Worm (Caenorhabditis elegans) whole organism, L1 larva: ENCODE data around the gene fbxb-88.

ENCODE experiments used
- C16A3.4 ChIP-seq: fragments of 150-350 bp; optimal IDR thresholded peaks from 2 replicates; lab custom pipeline; 2014; ENCODE audit warnings: missing biosample characterization, missing genetic modification characterization
- C34B4.2 ChIP-seq: sonication (generic microtip); optimal IDR thresholded peaks from 2 replicates; lab custom pipeline; 2017; ENCODE audit warnings: mild to moderate bottlenecking, missing genetic modification characterization, missing compliant biosample characterization
- Y116A8C.19 ChIP-seq: sonication (generic microtip); optimal IDR thresholded peaks from 2 replicates; lab custom pipeline; 2016; ENCODE audit warnings: missing compliant biosample characterization, missing genetic modification characterization, borderline replicate concordance
- aha-1 ChIP-seq: fragments of 150-350 bp; optimal IDR thresholded peaks from 2 replicates; lab custom pipeline; 2014; ENCODE audit warnings: missing biosample characterization, missing genetic modification characterization
- alr-1 ChIP-seq: fragments of 200-800 bp; sonication (Bioruptor generic); optimal IDR thresholded peaks from 2 replicates; lab custom pipeline; 2018; ENCODE audit warnings: borderline replicate concordance, mild to moderate bottlenecking, missing genetic modification characterization, missing compliant biosample characterization
- ama-1 ChIP-seq: fragments of 150-350 bp; optimal IDR thresholded peaks from 2 replicates; lab custom pipeline; 2014
- ceh-8 ChIP-seq: fragments of 200-800 bp; sonication (Bioruptor generic); optimal IDR thresholded peaks from 2 replicates; lab custom pipeline; 2018; ENCODE audit warnings: mild to moderate bottlenecking, missing genetic modification characterization, moderate library complexity, missing compliant biosample characterization
- ceh-82 ChIP-seq, 3 experiments: fragments of 150-350 bp in 1 of 3; sonication (generic microtip) in 2 of 3; optimal IDR thresholded peaks; 2 replicates each; lab custom pipeline; 2014 to 2017; ENCODE audit warnings: missing biosample characterization in 3 of 3, missing genetic modification characterization in 3 of 3
- ceh-88 ChIP-seq: fragments of 200-800 bp; sonication (Bioruptor generic); IDR thresholded peaks from 2 replicates; pipeline ENCODE4 v1.3.6; 2022; ENCODE audit warnings: missing genetic modification characterization, missing compliant biosample characterization
- ceh-90 ChIP-seq: sonication (generic microtip); optimal IDR thresholded peaks from 2 replicates; lab custom pipeline; 2016; ENCODE audit warnings: missing genetic modification characterization, missing compliant biosample characterization
- ces-1 ChIP-seq: fragments of 150-350 bp; optimal IDR thresholded peaks from 2 replicates; lab custom pipeline; 2014; ENCODE audit warnings: missing biosample characterization, missing genetic modification reagents, missing genetic modification characterization
- dpl-1 ChIP-seq, 3 experiments: fragments of 150-350 bp in 2 of 3; sonication (generic microtip) in 1 of 3; optimal IDR thresholded peaks; 2 replicates each; lab custom pipeline; 2014 to 2017; ENCODE audit warnings: missing biosample characterization in 3 of 3, missing genetic modification characterization in 3 of 3, missing genetic modification reagents in 3 of 3
- dsc-1 ChIP-seq: sonication (generic microtip); optimal IDR thresholded peaks from 2 replicates; lab custom pipeline; 2016; ENCODE audit warnings: mild to moderate bottlenecking, missing genetic modification characterization, missing compliant biosample characterization
- efl-1 ChIP-seq, 4 experiments: fragments of 150-350 bp; optimal IDR thresholded peaks in 3 of 4; peaks in 1 of 4; 1 replicate in 1 of 4; 2 replicates in 3 of 4; lab custom pipeline; 2014; ENCODE audit warnings: missing biosample characterization in 2 of 4, missing genetic modification characterization in 2 of 4, missing genetic modification reagents in 2 of 4
- efl-3 ChIP-seq: fragments of 200-800 bp; sonication (Bioruptor generic); optimal IDR thresholded peaks from 2 replicates; lab custom pipeline; 2018; ENCODE audit warnings: mild to moderate bottlenecking, missing genetic modification characterization, missing compliant biosample characterization
- egl-27 ChIP-seq, 2 experiments: fragments of 150-350 bp in 1 of 2; sonication (generic microtip); optimal IDR thresholded peaks; 3 replicates each; lab custom pipeline; 2017 to 2018; ENCODE audit warnings: missing biosample characterization in 2 of 2, missing genetic modification characterization in 2 of 2, missing genetic modification reagents in 2 of 2
- ets-5 ChIP-seq: fragments of 200-800 bp; sonication (Bioruptor generic); IDR thresholded peaks from 2 replicates; pipeline ENCODE4 v1.3.6; 2022; ENCODE audit warnings: missing genetic modification characterization, missing compliant biosample characterization
- fkh-8 ChIP-seq: sonication (generic microtip); optimal IDR thresholded peaks from 2 replicates; lab custom pipeline; 2016; ENCODE audit warnings: mild to moderate bottlenecking, missing genetic modification characterization, missing compliant biosample characterization
- grh-1 ChIP-seq: fragments of 200-800 bp; sonication (Bioruptor generic); IDR thresholded peaks from 2 replicates; pipeline ENCODE4 v1.3.6; 2022; ENCODE audit warnings: missing genetic modification reagents, missing genetic modification characterization, missing compliant biosample characterization
- hpl-2 ChIP-seq: fragments of 150-350 bp; optimal IDR thresholded peaks from 2 replicates; lab custom pipeline; 2014; ENCODE audit warnings: missing biosample characterization, missing genetic modification reagents, missing genetic modification characterization
- irx-1 ChIP-seq: sonication (generic microtip); optimal IDR thresholded peaks from 2 replicates; lab custom pipeline; 2016; ENCODE audit warnings: missing genetic modification characterization, missing compliant biosample characterization
- isw-1 ChIP-seq: fragments of 200-800 bp; sonication (Bioruptor generic); IDR thresholded peaks from 2 replicates; pipeline ENCODE4 v1.3.6; 2022; ENCODE audit warnings: missing genetic modification characterization, missing compliant biosample characterization
- mdl-1 ChIP-seq, 2 experiments: fragments of 150-350 bp; optimal IDR thresholded peaks; 2 replicates each; lab custom pipeline; 2014 to 2017; ENCODE audit warnings: missing biosample characterization in 2 of 2, missing genetic modification characterization in 2 of 2, inconsistent platforms in 1 of 2
- mef-2 ChIP-seq: fragments of 150-350 bp; optimal IDR thresholded peaks from 2 replicates; lab custom pipeline; 2014; ENCODE audit warnings: missing biosample characterization, missing genetic modification characterization
- mep-1 ChIP-seq: fragments of 150-350 bp; optimal IDR thresholded peaks from 2 replicates; lab custom pipeline; 2014; ENCODE audit warnings: missing biosample characterization, missing genetic modification characterization
- nhr-11 ChIP-seq: fragments of 150-350 bp; optimal IDR thresholded peaks from 2 replicates; lab custom pipeline; 2014; ENCODE audit warnings: missing biosample characterization, missing genetic modification characterization
- nhr-19 ChIP-seq: fragments of 200-800 bp; sonication (Bioruptor generic); conservative IDR thresholded peaks from 2 replicates; pipeline ENCODE4 v1.3.6; 2022; ENCODE audit warnings: missing genetic modification characterization, missing compliant biosample characterization
- nhr-20 ChIP-seq: sonication (generic microtip); optimal IDR thresholded peaks from 2 replicates; lab custom pipeline; 2016; ENCODE audit warnings: mild to moderate bottlenecking, missing genetic modification characterization, missing compliant biosample characterization
- nhr-28 ChIP-seq: fragments of 150-350 bp; optimal IDR thresholded peaks from 2 replicates; lab custom pipeline; 2014; ENCODE audit warnings: missing biosample characterization, missing genetic modification characterization
- nhr-47 ChIP-seq: sonication (generic microtip); optimal IDR thresholded peaks from 2 replicates; lab custom pipeline; 2016; ENCODE audit warnings: mild to moderate bottlenecking, missing genetic modification characterization, moderate library complexity, missing compliant biosample characterization
- nhr-71 ChIP-seq: sonication (generic microtip); optimal IDR thresholded peaks from 2 replicates; lab custom pipeline; 2016; ENCODE audit warnings: mild to moderate bottlenecking, missing genetic modification characterization, moderate library complexity, missing compliant biosample characterization
- nhr-76 ChIP-seq: sonication (generic microtip); optimal IDR thresholded peaks from 2 replicates; lab custom pipeline; 2017; ENCODE audit warnings: missing biosample characterization, missing genetic modification characterization
- pag-3 ChIP-seq: sonication (generic microtip); optimal IDR thresholded peaks from 2 replicates; lab custom pipeline; 2017; ENCODE audit warnings: missing genetic modification characterization, mild to moderate bottlenecking, missing compliant biosample characterization, antibody characterized with exemption, borderline replicate concordance; ENCODE audit not compliant: insufficient read depth
- pax-3 ChIP-seq: fragments of 200-800 bp; sonication (Bioruptor generic); optimal IDR thresholded peaks from 2 replicates; lab custom pipeline; 2018; ENCODE audit warnings: mild to moderate bottlenecking, missing genetic modification characterization, moderate library complexity, missing compliant biosample characterization
- pqm-1 ChIP-seq: sonication (generic microtip); optimal IDR thresholded peaks from 3 replicates; lab custom pipeline; 2017; ENCODE audit warnings: missing biosample characterization, missing genetic modification characterization
- rnt-1 ChIP-seq: sonication (generic microtip); optimal IDR thresholded peaks from 2 replicates; lab custom pipeline; 2016; ENCODE audit warnings: mild to moderate bottlenecking, missing genetic modification characterization, moderate library complexity, missing compliant biosample characterization
- skn-1 ChIP-seq: fragments of 150-350 bp; optimal IDR thresholded peaks from 2 replicates; lab custom pipeline; 2014; ENCODE audit warnings: missing biosample characterization, missing genetic modification characterization
- snu-23 ChIP-seq: sonication (generic microtip); optimal IDR thresholded peaks from 2 replicates; lab custom pipeline; 2016; ENCODE audit warnings: missing genetic modification characterization, missing compliant biosample characterization
- sptf-1 ChIP-seq: fragments of 150-350 bp; optimal IDR thresholded peaks from 2 replicates; lab custom pipeline; 2014; ENCODE audit warnings: missing biosample characterization, missing genetic modification characterization
- swsn-7 ChIP-seq: sonication (generic microtip); optimal IDR thresholded peaks from 2 replicates; lab custom pipeline; 2016; ENCODE audit warnings: missing genetic modification characterization, missing compliant biosample characterization
- unc-130 ChIP-seq: fragments of 150-350 bp; optimal IDR thresholded peaks from 2 replicates; lab custom pipeline; 2017; ENCODE audit warnings: missing biosample characterization, missing genetic modification characterization, inconsistent platforms
- zip-4 ChIP-seq: fragments of 200-800 bp; sonication (Bioruptor generic); optimal IDR thresholded peaks from 2 replicates; lab custom pipeline; 2018; ENCODE audit warnings: mild to moderate bottlenecking, missing genetic modification characterization, moderate library complexity, missing compliant biosample characterization
- ztf-11 ChIP-seq, 2 experiments: sonication (generic microtip); optimal IDR thresholded peaks; 2 replicates each; lab custom pipeline; 2016 to 2017; ENCODE audit warnings: missing genetic modification characterization in 2 of 2, missing biosample characterization in 1 of 2, missing compliant biosample characterization in 1 of 2
- ztf-4 ChIP-seq: fragments of 150-350 bp; optimal IDR thresholded peaks from 2 replicates; lab custom pipeline; 2014; ENCODE audit warnings: missing biosample characterization, missing genetic modification characterization

The fbxb-88 gene

ce11 chrII:4791272-4791671, 36.4 kb downstream of the fbxb-88 start, which contains the start of gene F26G1.1 (continued):
- TF ChIP-seq mep-1 (tag; lab: Kevin White, UChicago), result no peak
- no peak for TF ChIP-seq ets-5 (GFP tag; lab: Robert Waterston, UW)
- TF ChIP-seq ceh-8 (GFP tag; lab: Kevin White, UChicago), result peak; percentile 42
- TF ChIP-seq sptf-1 (tag; lab: Kevin White, UChicago), result no peak
- TF ChIP-seq C16A3.4 (tag; lab: Kevin White, UChicago), result peak; percentile 12
- peak; percentile 72 for TF ChIP-seq isw-1 (GFP tag; lab: Robert Waterston, UW)
- peak; percentile 66 for TF ChIP-seq snu-23
- TF ChIP-seq efl-3, result peak; percentile 27
- TF ChIP-seq swsn-7 (tag; lab: Kevin White, UChicago), result peak; percentile 78
- no peak for TF ChIP-seq nhr-76 (tag; lab: Kevin White, UChicago)
- no peak for TF ChIP-seq pag-3 (tag; lab: Kevin White, UChicago)
- TF ChIP-seq ceh-88 (GFP tag; lab: Robert Waterston, UW), result peak; percentile 35; the same call in 1 of the 2 replicates
- peak; percentile 98 for TF ChIP-seq ceh-90 (tag; lab: Kevin White, UChicago)
- TF ChIP-seq Y116A8C.19 (tag; lab: Kevin White, UChicago), result peak; percentile 64
- no peak for TF ChIP-seq nhr-11
- TF ChIP-seq aha-1, result no peak
- no peak for TF ChIP-seq mef-2 (tag; lab: Kevin White, UChicago)
- TF ChIP-seq ceh-82 (tag; optimal IDR thresholded peaks at IDR 0.05; lab: Kevin White, UChicago), result peak; percentile 29 to 53 (median 49)
- TF ChIP-seq ztf-4, result no peak
- TF ChIP-seq skn-1 (tag; lab: Kevin White, UChicago), result peak; percentile 71
- peak; percentile 96 for TF ChIP-seq irx-1 (tag; lab: Kevin White, UChicago)
- TF ChIP-seq nhr-19 (GFP tag; lab: Robert Waterston, UW), result peak; percentile 80
- TF ChIP-seq pqm-1 (tag; lab: Kevin White, UChicago), result no peak
- peak; percentile 85 for TF ChIP-seq nhr-71 (tag; lab: Kevin White, UChicago)
- TF ChIP-seq ces-1 (GFP tag; lab: Kevin White, UChicago), result no peak
- peak in 1 of 2 experiments; percentile 50 for TF ChIP-seq mdl-1 (tag; optimal IDR thresholded peaks at IDR 0.05; lab: Kevin White, UChicago)
- TF ChIP-seq egl-27 (tag; optimal IDR thresholded peaks at IDR 0.05; lab: Kevin White, UChicago), result no peak
- TF ChIP-seq hpl-2 (GFP tag; lab: Kevin White, UChicago), result no peak
- peak; percentile 90 for TF ChIP-seq pax-3 (tag; lab: Kevin White, UChicago)
- peak; percentile 90 for TF ChIP-seq dsc-1 (tag; lab: Kevin White, UChicago)
- TF ChIP-seq zip-4 (GFP tag; lab: Kevin White, UChicago), result peak; percentile 56
- TF ChIP-seq C34B4.2 (tag; lab: Kevin White, UChicago), result peak; percentile 37
- TF ChIP-seq nhr-28 (tag; lab: Kevin White, UChicago), result no peak
- TF ChIP-seq nhr-20 (tag; lab: Kevin White, UChicago), result peak; percentile 75
- peak in 1 of 2 experiments; percentile 94 for TF ChIP-seq ztf-11 (tag; optimal IDR thresholded peaks at IDR 0.05; lab: Kevin White, UChicago)
- peak; percentile 89 for TF ChIP-seq nhr-47 (tag; lab: Kevin White, UChicago)

- TF ChIP-seq dpl-1 (GFP tag; optimal IDR thresholded peaks at IDR 0.05; lab: Kevin White, UChicago), result peak in 1 of 3 experiments; percentile 11
- no peak for TF ChIP-seq alr-1 (tag; lab: Kevin White, UChicago)
- peak in 1 of 2 experiments; percentile 1 for TF ChIP-seq efl-1 (optimal IDR thresholded peaks at IDR 0.05; lab: Kevin White, UChicago)
- TF ChIP-seq efl-1 (GFP tag; optimal IDR thresholded peaks at IDR 0.05 in 1 of 2; lab: Kevin White, UChicago), result no peak
- peak; percentile 31 for TF ChIP-seq rnt-1 (tag; lab: Kevin White, UChicago)
- TF ChIP-seq ama-1 (lab: Kevin White, UChicago), result no peak
- no peak for TF ChIP-seq swsn-7 (tag; lab: Kevin White, UChicago)
- TF ChIP-seq fkh-8 (tag; lab: Kevin White, UChicago), result no peak
- TF ChIP-seq unc-130, result no peak
- no peak for TF ChIP-seq grh-1
Observed at ce11 chrII:4790687-4791086, 37.0 kb downstream of the fbxb-88 start.
